Worm (Caenorhabditis elegans) whole organism, mixed stage, embryonic: ENCODE measurements around the gene srh-211.

Source experiments
- ceh-83 ChIP-seq: fragments of 200-800 bp; sonication (Bioruptor generic); optimal IDR thresholded peaks from 2 replicates; lab custom pipeline; 2018; ENCODE audit warnings: mild to moderate bottlenecking, missing genetic modification characterization, missing compliant biosample characterization
- nhr-28 ChIP-seq: fragments of 150-350 bp; optimal IDR thresholded peaks from 2 replicates; lab custom pipeline; 2014; ENCODE audit warnings: missing biosample characterization, missing genetic modification characterization
- snpc-4 ChIP-seq: fragments of 150-350 bp; optimal IDR thresholded peaks from 2 replicates; lab custom pipeline; 2014; ENCODE audit warnings: missing biosample characterization, missing genetic modification characterization

DNA sequence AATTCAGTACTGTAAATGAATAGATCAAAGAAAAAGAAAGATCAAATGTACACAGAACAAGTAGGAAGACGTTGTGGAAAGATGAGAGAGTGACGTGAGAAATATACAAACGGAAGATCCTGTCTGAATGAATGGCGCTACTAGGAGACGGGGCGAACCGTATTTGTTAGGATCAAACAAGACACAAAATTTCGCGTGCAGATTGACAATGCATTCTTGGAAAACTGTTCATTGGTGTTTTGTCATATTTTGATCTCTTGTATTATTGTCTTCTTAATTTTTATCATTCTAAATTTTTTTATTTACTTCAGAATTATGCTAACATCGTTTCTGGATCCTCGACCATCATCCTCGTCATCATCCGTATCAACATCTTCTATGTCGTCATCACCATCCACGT lies 13.6 kb upstream of the srh-211 start, which contains the start of gene nhr-181:
- TF ChIP-seq ceh-83 (GFP tag; lab: Kevin White, UChicago) (no peak), nhr-28 (no peak), snpc-4 (tag; lab: Kevin White, UChicago) (no peak)
